Fruit fly (Drosophila melanogaster): ENCODE results near the gene Wnt5.

The Wnt5 gene

dm6 chrX:18517415-18517814 lies 12.2 kb upstream of the Wnt5 start (continued):
- TF ChIP-seq Drgx (GFP tag; IDR thresholded peaks at IDR 0.05) (0 out of 2 replicates have a peak, but pooled peaks have one; percentile 19), CG18599 (GFP tag; optimal IDR thresholded peaks at IDR 0.05) (no peak), rib (GFP tag; IDR thresholded peaks at IDR 0.05) (no peak), zfh1 (GFP tag; IDR thresholded peaks at IDR 0.05) (peak; percentile 72), sens-2 (GFP tag; IDR thresholded peaks at IDR 0.05) (0 out of 2 replicates have a peak, but pooled peaks have one; percentile 36), CG10147 (GFP tag; optimal IDR thresholded peaks at IDR 0.05) (no peak), CG3281 (GFP tag; optimal IDR thresholded peaks at IDR 0.05) (no peak), CG12391 (tag; optimal IDR thresholded peaks at IDR 0.05) (peak; percentile 10), stwl (tag; optimal IDR thresholded peaks at IDR 0.05) (peak; percentile 27), bbx (GFP tag; IDR thresholded peaks at IDR 0.05; ENCODE audit: partially characterized antibody) (no peak), dmrt99B (tag; optimal IDR thresholded peaks at IDR 0.05) (peak; percentile 37), Doc3 (GFP tag; IDR thresholded peaks at IDR 0.05; ENCODE audit: partially characterized antibody) (no peak), CG2875 (GFP tag; optimal IDR thresholded peaks at IDR 0.05) (peak; percentile 40), grau (tag; optimal IDR thresholded peaks at IDR 0.05) (peak; percentile 29), chinmo (GFP tag; IDR thresholded peaks at IDR 0.05; ENCODE audit: partially characterized antibody) (0 out of 4 replicates have a peak, but pooled peaks have one; percentile 35), az2 (GFP tag; optimal IDR thresholded peaks at IDR 0.05) (peak; percentile 46), Bdp1 (GFP tag; optimal IDR thresholded peaks at IDR 0.05) (peak; percentile 12), CG13894 (tag; optimal IDR thresholded peaks at IDR 0.05) (no peak), gsb-n (tag; optimal IDR thresholded peaks at IDR 0.05) (no peak), ato (GFP tag; IDR thresholded peaks at IDR 0.05; ENCODE audit: partially characterized antibody) (no peak), NfI (GFP tag; optimal IDR thresholded peaks at IDR 0.05) (peak; percentile 49), pan (optimal IDR thresholded peaks at IDR 0.05) (no peak), pan (GFP tag; optimal IDR thresholded peaks at IDR 0.05 in 1 of 2, IDR thresholded peaks at IDR 0.05 in 1 of 2) (peak in 1 of 2 experiments; percentile 56), CG7786 (GFP tag; optimal IDR thresholded peaks at IDR 0.05) (no peak), Fer2 (tag; optimal IDR thresholded peaks at IDR 0.05) (no peak), NC2β (GFP tag; optimal IDR thresholded peaks at IDR 0.05) (peak; percentile 46), CG12071 (GFP tag; optimal IDR thresholded peaks at IDR 0.05) (no peak), Trl (optimal IDR thresholded peaks at IDR 0.05) (no peak), Trl (GFP tag; optimal IDR thresholded peaks at IDR 0.05) (peak; percentile 16), tna (GFP tag; IDR thresholded peaks at IDR 0.05; ENCODE audit: partially characterized antibody) (no peak; the same call in 1 of the 2 replicates), CG8388 (GFP tag; optimal IDR thresholded peaks at IDR 0.05) (peak; percentile 6), dmrt11E (tag; optimal IDR thresholded peaks at IDR 0.05) (peak; percentile 5), gcm2 (GFP tag; optimal IDR thresholded peaks at IDR 0.05) (no peak), Antp (GFP tag; optimal IDR thresholded peaks at IDR 0.05) (peak; percentile 5), Tbp (GFP tag; optimal IDR thresholded peaks at IDR 0.05) (no peak), insv (GFP tag; optimal IDR thresholded peaks at IDR 0.05) (peak in 1 of 2 experiments; percentile 56), chm (GFP tag; IDR thresholded peaks at IDR 0.05) (peak; percentile 62; the same call in 1 of the 2 replicates), Stat92E (GFP tag; optimal IDR thresholded peaks at IDR 0.05) (no peak), row (GFP tag; IDR thresholded peaks at IDR 0.05) (peak; percentile 31; the same call in 1 of the 3 replicates), Ets65A (GFP tag) (peak; percentile 86), nerfin-2 (GFP tag; IDR thresholded peaks at IDR 0.05; ENCODE audit: partially characterized antibody) (no peak), cg (GFP tag; optimal IDR thresholded peaks at IDR 0.05) (no peak), sc (optimal IDR thresholded peaks at IDR 0.05) (no peak), sc (GFP tag; optimal IDR thresholded peaks at IDR 0.05) (peak; percentile 12), CG6254 (GFP tag; optimal IDR thresholded peaks at IDR 0.05) (no peak), CG13775 (GFP tag; optimal IDR thresholded peaks at IDR 0.05) (no peak), bcd (GFP tag; optimal IDR thresholded peaks at IDR 0.05) (peak; percentile 12), mld (GFP tag; IDR thresholded peaks at IDR 0.05; ENCODE audit: partially characterized antibody) (no peak), gce (GFP tag; IDR thresholded peaks at IDR 0.05) (0 out of 3 replicates have a peak, but pooled peaks have one; percentile 49), CG18262 (tag; optimal IDR thresholded peaks at IDR 0.05) (peak; percentile 25)

Measured in whole organism, embryonic.